Worm (Caenorhabditis elegans) whole organism, L3 larva: ENCODE results near the gene pigm-1.
A peak's percentile ranks its signal among the peaks of the same experiment; 100 is the strongest.

ENCODE experiments used
- ZK546.5 ChIP-seq: sonication (generic microtip); optimal IDR thresholded peaks from 2 replicates; lab custom pipeline; 2017; ENCODE audit warnings: missing biosample characterization, missing genetic modification characterization
- aly-2 ChIP-seq: fragments of 150-350 bp; optimal IDR thresholded peaks from 2 replicates; lab custom pipeline; 2014; ENCODE audit warnings: missing biosample characterization, missing genetic modification characterization
- ama-1 ChIP-seq: fragments of 150-350 bp; optimal IDR thresholded peaks from 2 replicates; lab custom pipeline; 2018
- ceh-16 ChIP-seq: sonication (generic microtip); optimal IDR thresholded peaks from 2 replicates; lab custom pipeline; 2017; ENCODE audit warnings: missing biosample characterization, missing genetic modification characterization
- ceh-82 ChIP-seq: fragments of 150-350 bp; optimal IDR thresholded peaks from 2 replicates; lab custom pipeline; 2014; ENCODE audit warnings: missing biosample characterization, missing genetic modification characterization
- elt-2 ChIP-seq: sonication (generic microtip); optimal IDR thresholded peaks from 2 replicates; lab custom pipeline; 2016; ENCODE audit warnings: missing genetic modification reagents, mild to moderate bottlenecking, missing genetic modification characterization, missing compliant biosample characterization
- lin-39 ChIP-seq: fragments of 150-350 bp; optimal IDR thresholded peaks from 2 replicates; lab custom pipeline; 2018; ENCODE audit warnings: missing biosample characterization, missing genetic modification reagents, missing genetic modification characterization
- pqm-1 ChIP-seq: fragments of 150-350 bp; optimal IDR thresholded peaks from 2 replicates; lab custom pipeline; 2017; ENCODE audit warnings: missing biosample characterization, missing genetic modification characterization, inconsistent platforms
- skn-1 ChIP-seq: fragments of 150-350 bp; optimal IDR thresholded peaks from 2 replicates; lab custom pipeline; 2014; ENCODE audit warnings: missing biosample characterization, missing genetic modification characterization
- ztf-4 ChIP-seq: fragments of 150-350 bp; optimal IDR thresholded peaks from 2 replicates; lab custom pipeline; 2014; ENCODE audit warnings: missing biosample characterization, missing genetic modification characterization

- TF ChIP-seq ceh-82 (tag; lab: Kevin White, UChicago) (no peak), ceh-16 (tag; lab: Kevin White, UChicago) (no peak), ztf-4 (tag; lab: Kevin White, UChicago) (no peak), ZK546.5 (tag; lab: Kevin White, UChicago) (no peak), pqm-1 (tag; lab: Kevin White, UChicago) (no peak), elt-2 (tag; lab: Kevin White, UChicago) (peak; percentile 67), lin-39 (tag; lab: Kevin White, UChicago) (no peak), skn-1 (tag; lab: Kevin White, UChicago) (no peak), ama-1 (lab: Kevin White, UChicago) (no peak), aly-2 (no peak)
Observed at ce11 chrII:11333846-11334638, 14.2 kb upstream of the pigm-1 start.
